Worm (Caenorhabditis elegans): ENCODE data around the gene F12E12.2.

DNA sequence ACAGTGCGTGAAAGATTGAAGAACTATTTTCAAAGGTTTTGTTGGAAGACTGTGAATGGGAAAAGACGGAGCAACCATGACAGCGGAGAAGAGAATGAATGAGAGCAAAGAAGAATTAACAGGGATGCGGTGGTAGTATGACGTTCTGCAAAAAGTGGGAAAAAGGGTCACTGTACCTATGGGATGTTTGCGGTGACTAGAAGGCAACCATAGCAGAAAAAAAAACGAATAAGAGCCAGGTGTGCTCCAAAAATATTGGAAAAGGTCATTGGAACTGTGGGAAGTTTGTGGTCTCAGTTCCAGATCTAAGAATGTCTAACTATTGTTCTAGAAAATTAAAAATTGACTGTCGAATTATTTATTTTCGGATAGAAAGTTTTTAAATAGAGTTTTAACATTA lies 9.0 kb downstream of the F12E12.2 start, which contains the start of gene fbxb-90:
- TF ChIP-seq blmp-1 (tag; optimal IDR thresholded peaks at IDR 0.05) (no peak), ces-1 (GFP tag; optimal IDR thresholded peaks at IDR 0.05) (no peak), pha-4 (tag; optimal IDR thresholded peaks at IDR 0.05) (no peak), snpc-4 (tag; optimal IDR thresholded peaks at IDR 0.05) (no peak), ztf-11 (tag; optimal IDR thresholded peaks at IDR 0.05) (no peak), nhr-237 (tag; optimal IDR thresholded peaks at IDR 0.05) (no peak), nhr-12 (tag; optimal IDR thresholded peaks at IDR 0.05) (no peak), flh-1 (GFP tag; optimal IDR thresholded peaks at IDR 0.05) (no peak), ceh-43 (GFP tag; optimal IDR thresholded peaks at IDR 0.05) (no peak), lin-13 (tag; optimal IDR thresholded peaks at IDR 0.05) (no peak), nhr-76 (tag; optimal IDR thresholded peaks at IDR 0.05) (no peak), sptf-1 (tag; optimal IDR thresholded peaks at IDR 0.05) (no peak)
